Fruit fly (Drosophila melanogaster) whole organism, pupa: Measurements from ENCODE around the gene CG31370.

Experiments used
- CG13204 ChIP-seq: fragments of 200-800 bp; sonication (Bioruptor generic); optimal IDR thresholded peaks from 2 replicates; lab custom pipeline; 2018; ENCODE audit warnings: missing biosample characterization, mild to moderate bottlenecking, missing genetic modification characterization, moderate library complexity
- CG32121 ChIP-seq: fragments of 200-800 bp; sonication (Bioruptor generic); IDR thresholded peaks from 2 replicates; pipeline ENCODE4 v1.3.6; 2022; ENCODE audit warnings: missing biosample characterization, missing genetic modification characterization
- Pif1B ChIP-seq: fragments of 200-800 bp; sonication (Bioruptor generic); optimal IDR thresholded peaks from 3 replicates; lab custom pipeline; 2016; ENCODE audit warnings: missing biosample characterization, missing genetic modification characterization
- Snoo ChIP-seq: fragments of 200-800 bp; sonication (Bioruptor generic); optimal IDR thresholded peaks from 3 replicates; lab custom pipeline; 2017; ENCODE audit warnings: missing biosample characterization, mild to moderate bottlenecking, missing genetic modification characterization, inconsistent platforms

- TF ChIP-seq Snoo (no peak), Pif1B (no peak), CG32121 (GFP tag; lab: Robert Waterston, UW) (no peak), CG13204 (no peak)
Measured at dm6 chr3R:25310843-25311242, 8.6 kb downstream of the CG31370 start, which contains the start of gene CG31099.
